Fruit fly (Drosophila melanogaster) whole organism, embryonic: ENCODE data around the gene CG12171.
A peak's percentile ranks its signal among the peaks of the same experiment; 100 is the strongest.

ENCODE experiments used
- B-H1 ChIP-seq: fragments of 200-800 bp; sonication (Bioruptor generic); IDR thresholded peaks from 3 replicates; pipeline ENCODE4 v1.3.6; 2022; ENCODE audit warnings: missing biosample characterization, missing genetic modification characterization
- Bdp1 ChIP-seq: fragments of 200-800 bp; sonication (Bioruptor generic); optimal IDR thresholded peaks from 3 replicates; lab custom pipeline; 2016; ENCODE audit warnings: missing biosample characterization, missing genetic modification characterization
- CG10565 ChIP-seq: fragments of 200-800 bp; sonication (Bioruptor generic); optimal IDR thresholded peaks from 3 replicates; lab custom pipeline; 2016; ENCODE audit warnings: missing biosample characterization, mild to moderate bottlenecking, missing genetic modification characterization
- CG12104 ChIP-seq: fragments of 200-800 bp; sonication (Bioruptor generic); optimal IDR thresholded peaks from 3 replicates; lab custom pipeline; 2016; ENCODE audit warnings: missing biosample characterization, missing genetic modification characterization
- CG1233 ChIP-seq: fragments of 200-800 bp; sonication (Bioruptor generic); optimal IDR thresholded peaks from 4 replicates; lab custom pipeline; 2018; ENCODE audit warnings: missing biosample characterization, mild to moderate bottlenecking, missing genetic modification characterization
- CG12942 ChIP-seq: fragments of 200-800 bp; sonication (Bioruptor generic); optimal IDR thresholded peaks from 3 replicates; lab custom pipeline; 2016; ENCODE audit warnings: missing biosample characterization, missing genetic modification characterization
- CG15269 ChIP-seq: fragments of 200-800 bp; sonication (Bioruptor generic); optimal IDR thresholded peaks from 2 replicates; lab custom pipeline; 2018; ENCODE audit warnings: missing biosample characterization, mild to moderate bottlenecking, missing genetic modification characterization, moderate library complexity
- CG15696 ChIP-seq: fragments of 200-800 bp; sonication (Bioruptor generic); optimal IDR thresholded peaks from 2 replicates; lab custom pipeline; 2019; ENCODE audit warnings: missing biosample characterization, mild to moderate bottlenecking, missing genetic modification characterization, moderate library complexity
- CG17802 ChIP-seq: fragments of 200-800 bp; sonication (Bioruptor generic); optimal IDR thresholded peaks from 2 replicates; lab custom pipeline; 2018; ENCODE audit warnings: missing biosample characterization, mild to moderate bottlenecking, missing genetic modification characterization, moderate library complexity
- CG1792 ChIP-seq: fragments of 200-800 bp; sonication (Bioruptor generic); optimal IDR thresholded peaks from 2 replicates; lab custom pipeline; 2016; ENCODE audit warnings: missing biosample characterization, missing genetic modification characterization
- CG2875 ChIP-seq: fragments of 200-800 bp; sonication (Bioruptor generic); optimal IDR thresholded peaks from 2 replicates; lab custom pipeline; 2017; ENCODE audit warnings: missing biosample characterization, mild to moderate bottlenecking, missing genetic modification characterization, missing genetic modification reagents
- CG34376 ChIP-seq: fragments of 200-800 bp; sonication (Bioruptor generic); optimal IDR thresholded peaks from 2 replicates; lab custom pipeline; 2018; ENCODE audit warnings: missing biosample characterization, mild to moderate bottlenecking, missing genetic modification characterization
- CG3995 ChIP-seq: fragments of 200-800 bp; sonication (Bioruptor generic); optimal IDR thresholded peaks from 3 replicates; lab custom pipeline; 2016; ENCODE audit warnings: missing biosample characterization, missing genetic modification characterization
- CG5180 ChIP-seq: fragments of 200-800 bp; sonication (Bioruptor generic); optimal IDR thresholded peaks from 3 replicates; lab custom pipeline; 2017; ENCODE audit warnings: missing biosample characterization, missing genetic modification characterization, mild to moderate bottlenecking, moderate library complexity, missing genetic modification reagents
- CG6813 ChIP-seq: fragments of 200-800 bp; sonication (Bioruptor generic); optimal IDR thresholded peaks from 2 replicates; lab custom pipeline; 2017; ENCODE audit warnings: missing biosample characterization, missing genetic modification characterization, mild to moderate bottlenecking, moderate library complexity, missing genetic modification reagents
- CG8359 ChIP-seq: fragments of 200-800 bp; sonication (Bioruptor generic); optimal IDR thresholded peaks from 2 replicates; lab custom pipeline; 2017; ENCODE audit warnings: missing biosample characterization, mild to moderate bottlenecking, missing genetic modification characterization, borderline replicate concordance
- CG8924 ChIP-seq: fragments of 200-800 bp; optimal IDR thresholded peaks from 3 replicates; lab custom pipeline; 2019; ENCODE audit warnings: missing biosample characterization, mild to moderate bottlenecking, missing genetic modification characterization, moderate library complexity
- CG9817 ChIP-seq: fragments of 200-800 bp; sonication (Bioruptor generic); optimal IDR thresholded peaks from 2 replicates; lab custom pipeline; 2018; ENCODE audit warnings: missing biosample characterization, mild to moderate bottlenecking, missing genetic modification characterization, moderate library complexity
- Camta ChIP-seq: fragments of 200-800 bp; sonication (Bioruptor generic); optimal IDR thresholded peaks from 2 replicates; lab custom pipeline; 2016; ENCODE audit warnings: missing biosample characterization, missing genetic modification characterization
- Dp ChIP-seq: fragments of 200-800 bp; sonication (Bioruptor generic); optimal IDR thresholded peaks from 2 replicates; lab custom pipeline; 2018; ENCODE audit warnings: missing biosample characterization, mild to moderate bottlenecking, missing genetic modification characterization, moderate library complexity
- Elba2 ChIP-seq: fragments of 200-800 bp; sonication (Bioruptor generic); optimal IDR thresholded peaks from 3 replicates; lab custom pipeline; 2016; ENCODE audit warnings: missing biosample characterization, missing genetic modification characterization
- Fer2 ChIP-seq: fragments of 200-800 bp; sonication (Bioruptor generic); optimal IDR thresholded peaks from 2 replicates; lab custom pipeline; 2018; ENCODE audit warnings: missing biosample characterization, mild to moderate bottlenecking, missing genetic modification characterization, moderate library complexity
- H15 ChIP-seq: fragments of 200-800 bp; sonication (Bioruptor generic); IDR thresholded peaks from 3 replicates; pipeline ENCODE4 v1.3.6; 2022; ENCODE audit warnings: missing biosample characterization, missing genetic modification characterization
- HHEX ChIP-seq: fragments of 200-800 bp; sonication (Bioruptor generic); optimal IDR thresholded peaks from 3 replicates; lab custom pipeline; 2017; ENCODE audit warnings: missing biosample characterization, mild to moderate bottlenecking, missing genetic modification characterization, missing genetic modification reagents
- HLH54F ChIP-seq: fragments of 200-800 bp; sonication (Bioruptor generic); optimal IDR thresholded peaks from 3 replicates; lab custom pipeline; 2016; ENCODE audit warnings: missing biosample characterization, missing genetic modification characterization
- HmgZ ChIP-seq: fragments of 200-800 bp; sonication (Bioruptor generic); optimal IDR thresholded peaks from 2 replicates; lab custom pipeline; 2018; ENCODE audit warnings: missing biosample characterization, mild to moderate bottlenecking, missing genetic modification characterization
- Hr51 ChIP-seq, 2 experiments: fragments of 200-800 bp; sonication (Bioruptor generic); optimal IDR thresholded peaks; 2 replicates in 1 of 2; 3 replicates in 1 of 2; lab custom pipeline; 2016 to 2018; ENCODE audit warnings: missing biosample characterization in 2 of 2, missing genetic modification characterization in 2 of 2, mild to moderate bottlenecking in 1 of 2, moderate library complexity in 1 of 2
- MTF-1 ChIP-seq: fragments of 200-800 bp; sonication (Bioruptor generic); optimal IDR thresholded peaks from 2 replicates; lab custom pipeline; 2018; ENCODE audit warnings: missing biosample characterization, mild to moderate bottlenecking, missing genetic modification characterization, borderline replicate concordance
- Mad ChIP-seq: fragments of 200-800 bp; sonication (Bioruptor generic); optimal IDR thresholded peaks from 2 replicates; lab custom pipeline; 2016; ENCODE audit warnings: missing biosample characterization, missing genetic modification characterization
- Nf-YA ChIP-seq: fragments of 200-800 bp; sonication (Bioruptor generic); IDR thresholded peaks from 2 replicates; pipeline ENCODE4 v1.3.6; 2022; ENCODE audit warnings: missing biosample characterization, missing genetic modification characterization
- Pdp1 ChIP-seq, 2 experiments: fragments of 200-800 bp; sonication (Bioruptor generic); optimal IDR thresholded peaks; 3 replicates each; lab custom pipeline; 2016; ENCODE audit warnings: missing biosample characterization in 2 of 2, missing genetic modification characterization in 2 of 2, mild to moderate bottlenecking in 1 of 2, moderate library complexity in 1 of 2
- Sox100B ChIP-seq: fragments of 200-800 bp; sonication (Bioruptor generic); optimal IDR thresholded peaks from 3 replicates; lab custom pipeline; 2018; ENCODE audit warnings: missing biosample characterization, mild to moderate bottlenecking, missing genetic modification characterization
- Ssrp ChIP-seq: fragments of 200-800 bp; sonication (Bioruptor generic); optimal IDR thresholded peaks from 2 replicates; lab custom pipeline; 2018; ENCODE audit warnings: missing biosample characterization, mild to moderate bottlenecking, missing genetic modification characterization, moderate library complexity
- Trl ChIP-seq, 3 experiments: fragments of >200 bp in 2 of 3; fragments of 200-800 bp in 1 of 3; sonication (Bioruptor generic) in 1 of 3; optimal IDR thresholded peaks; 2 replicates in 1 of 3; 3 replicates in 2 of 3; lab custom pipeline; 2016 to 2017; ENCODE audit warnings: missing biosample characterization in 1 of 3, missing genetic modification characterization in 1 of 3
- cas ChIP-seq: fragments of 200-800 bp; sonication (Bioruptor generic); IDR thresholded peaks from 2 replicates; pipeline ENCODE4 v1.3.6; 2022; ENCODE audit warnings: missing biosample characterization, missing genetic modification characterization
- chn ChIP-seq: fragments of 200-800 bp; sonication (Bioruptor generic); optimal IDR thresholded peaks from 2 replicates; lab custom pipeline; 2016; ENCODE audit warnings: missing biosample characterization, missing genetic modification characterization
- crol ChIP-seq: fragments of 200-800 bp; sonication (Bioruptor generic); IDR thresholded peaks from 2 replicates; pipeline ENCODE4 v1.3.6; 2022; ENCODE audit warnings: missing biosample characterization, missing genetic modification characterization
- esg ChIP-seq: fragments of 200-800 bp; sonication (Bioruptor generic); conservative IDR thresholded peaks from 2 replicates; pipeline ENCODE4 v1.3.6; 2022; ENCODE audit warnings: missing biosample characterization, missing genetic modification characterization
- fd64A ChIP-seq: fragments of 200-800 bp; sonication (Bioruptor generic); optimal IDR thresholded peaks from 3 replicates; lab custom pipeline; 2018; ENCODE audit warnings: missing biosample characterization, mild to moderate bottlenecking, missing genetic modification characterization
- gem ChIP-seq: fragments of 200-800 bp; sonication (Bioruptor generic); optimal IDR thresholded peaks from 2 replicates; lab custom pipeline; 2019; ENCODE audit warnings: missing biosample characterization, mild to moderate bottlenecking, missing genetic modification characterization, moderate library complexity
- ind ChIP-seq: fragments of 200-800 bp; sonication (Bioruptor generic); optimal IDR thresholded peaks from 3 replicates; lab custom pipeline; 2016; ENCODE audit warnings: missing biosample characterization, missing genetic modification characterization
- jumu ChIP-seq: fragments of 200-800 bp; sonication (Bioruptor generic); optimal IDR thresholded peaks from 3 replicates; lab custom pipeline; 2016; ENCODE audit warnings: missing biosample characterization, missing genetic modification characterization
- mam ChIP-seq: fragments of 200-800 bp; sonication (Bioruptor generic); optimal IDR thresholded peaks from 3 replicates; lab custom pipeline; 2016; ENCODE audit warnings: missing biosample characterization, missing genetic modification characterization
- pb ChIP-seq: fragments of 200-800 bp; sonication (Bioruptor generic); optimal IDR thresholded peaks from 3 replicates; lab custom pipeline; 2016; ENCODE audit warnings: missing biosample characterization, missing genetic modification characterization
- pnt ChIP-seq: fragments of 200-800 bp; sonication (Bioruptor generic); optimal IDR thresholded peaks from 3 replicates; lab custom pipeline; 2016; ENCODE audit warnings: missing biosample characterization, missing genetic modification characterization
- psq ChIP-seq: fragments of 200-800 bp; sonication (Bioruptor generic); optimal IDR thresholded peaks from 2 replicates; lab custom pipeline; 2017; ENCODE audit warnings: missing biosample characterization, missing genetic modification characterization
- pzg ChIP-seq: fragments of 200-800 bp; sonication (Bioruptor generic); optimal IDR thresholded peaks from 3 replicates; lab custom pipeline; 2018; ENCODE audit warnings: missing biosample characterization, mild to moderate bottlenecking, missing genetic modification characterization, moderate library complexity
- trem ChIP-seq: fragments of 200-800 bp; optimal IDR thresholded peaks from 3 replicates; lab custom pipeline; 2019; ENCODE audit warnings: missing biosample characterization, mild to moderate bottlenecking, missing genetic modification characterization, moderate library complexity
- unc-4 ChIP-seq: fragments of 200-800 bp; sonication (Bioruptor generic); IDR thresholded peaks from 2 replicates; pipeline ENCODE4 v1.3.6; 2022; ENCODE audit warnings: missing biosample characterization, missing genetic modification characterization; ENCODE audit not compliant: partially characterized antibody

The CG12171 gene

dm6 chr3R:5601044-5601523 lies 32.3 kb upstream of the CG12171 start, which contains the start of the genes kra and SecS (continued):
- TF ChIP-seq CG12942 (GFP tag; lab: Kevin White, UChicago) (peak; percentile 41), trem (tag; lab: Kevin White, UChicago) (peak; percentile 85), Trl (optimal IDR thresholded peaks at IDR 0.05; lab: Kevin White, UChicago) (no peak), Trl (GFP tag; optimal IDR thresholded peaks at IDR 0.05; lab: Kevin White, UChicago) (peak; percentile 52), MTF-1 (GFP tag; lab: Kevin White, UChicago) (peak; percentile 47), CG10565 (GFP tag; lab: Kevin White, UChicago) (no peak), CG8359 (no peak), crol (GFP tag; lab: Robert Waterston, UW) (no peak), CG6813 (no peak), esg (GFP tag; lab: Robert Waterston, UW) (no peak), CG2875 (GFP tag; lab: Kevin White, UChicago) (peak; percentile 35), CG5180 (GFP tag; lab: Kevin White, UChicago) (peak; percentile 11), pzg (GFP tag; lab: Kevin White, UChicago) (peak; percentile 93), CG9817 (peak; percentile 75), psq (GFP tag; lab: Kevin White, UChicago) (no peak), HHEX (GFP tag; lab: Kevin White, UChicago) (peak; percentile 3), Bdp1 (peak; percentile 18), CG15696 (tag; lab: Kevin White, UChicago) (peak; percentile 58), B-H1 (GFP tag; lab: Robert Waterston, UW) (no peak), Ssrp (peak; percentile 22), CG1233 (GFP tag; lab: Kevin White, UChicago) (peak; percentile 36), HLH54F (GFP tag; lab: Kevin White, UChicago) (peak; percentile 53), CG3995 (GFP tag; lab: Kevin White, UChicago) (peak; percentile 43), fd64A (GFP tag; lab: Kevin White, UChicago) (no peak), Dp (GFP tag; lab: Kevin White, UChicago) (peak; percentile 58), ind (GFP tag; lab: Kevin White, UChicago) (peak; percentile 65), Elba2 (GFP tag; lab: Kevin White, UChicago) (peak; percentile 81), mam (GFP tag; lab: Kevin White, UChicago) (peak; percentile 68), jumu (peak; percentile 48), Sox100B (peak; percentile 71), CG12104 (GFP tag; lab: Kevin White, UChicago) (peak; percentile 75), chn (GFP tag; lab: Kevin White, UChicago) (peak; percentile 67), HmgZ (tag; lab: Kevin White, UChicago) (peak; percentile 63), pnt (GFP tag; lab: Kevin White, UChicago) (peak; percentile 21), CG34376 (GFP tag; lab: Kevin White, UChicago) (no peak), CG15269 (tag; lab: Kevin White, UChicago) (peak; percentile 54), Pdp1 (GFP tag; optimal IDR thresholded peaks at IDR 0.05; lab: Kevin White, UChicago) (peak; percentile 13 to 51), Mad (GFP tag; lab: Kevin White, UChicago) (peak; percentile 71), gem (peak; percentile 75), pb (GFP tag; lab: Kevin White, UChicago) (no peak), Fer2 (tag; lab: Kevin White, UChicago) (peak; percentile 60), unc-4 (GFP tag; lab: Robert Waterston, UW) (no peak), Camta (GFP tag; lab: Kevin White, UChicago) (peak; percentile 5), cas (GFP tag; lab: Robert Waterston, UW) (no peak), Hr51 (GFP tag; optimal IDR thresholded peaks at IDR 0.05; lab: Kevin White, UChicago) (peak; percentile 72 to 77), CG1792 (GFP tag; lab: Kevin White, UChicago) (peak; percentile 38), Nf-YA (no peak), CG17802 (tag; lab: Kevin White, UChicago) (no peak), CG8924 (tag; lab: Kevin White, UChicago) (peak; percentile 48), H15 (GFP tag; lab: Robert Waterston, UW) (no peak)
